Worm (Caenorhabditis elegans): ENCODE measurements around the gene sel-12.

- TF ChIP-seq pha-4 (tag; optimal IDR thresholded peaks at IDR 0.05) (no peak), nhr-76 (tag; optimal IDR thresholded peaks at IDR 0.05) (no peak), ces-1 (GFP tag; optimal IDR thresholded peaks at IDR 0.05) (no peak)
Observed at ce11 chrX:936013-936412, 20.3 kb downstream of the sel-12 start.
